Worm (Caenorhabditis elegans): ENCODE measurements around the gene ceh-20.

DNA sequence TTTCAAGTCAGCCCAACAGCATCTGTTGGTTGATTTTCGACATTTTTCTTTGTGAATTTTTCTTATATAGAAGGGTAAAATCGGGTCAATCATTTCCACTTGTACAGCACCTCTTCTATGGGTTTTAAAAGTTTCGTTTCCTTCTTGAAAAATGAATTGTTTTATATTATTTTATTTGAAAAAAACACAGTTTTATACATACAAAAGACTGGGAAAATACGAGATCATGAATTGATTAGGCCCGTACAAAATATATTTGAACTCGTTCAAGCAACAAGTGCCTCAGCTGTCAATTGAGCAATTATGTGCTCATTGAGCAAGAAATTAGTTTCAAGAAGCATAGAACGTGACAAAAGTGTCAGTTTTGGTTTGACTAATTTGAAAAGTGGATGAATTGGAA, 22.5 kb downstream of the ceh-20 start:
- TF ChIP-seq pqm-1 (tag; optimal IDR thresholded peaks at IDR 0.05) (no peak), mdl-1 (tag; optimal IDR thresholded peaks at IDR 0.05) (no peak), zag-1 (tag; optimal IDR thresholded peaks at IDR 0.05) (no peak), nhr-25 (tag; optimal IDR thresholded peaks at IDR 0.05) (no peak), ceh-16 (tag; optimal IDR thresholded peaks at IDR 0.05) (no peak), ztf-11 (tag; optimal IDR thresholded peaks at IDR 0.05) (no peak), skn-1 (tag; optimal IDR thresholded peaks at IDR 0.05) (no peak), nhr-77 (tag; optimal IDR thresholded peaks at IDR 0.05) (no peak), ceh-82 (tag; optimal IDR thresholded peaks at IDR 0.05) (no peak), unc-39 (tag; optimal IDR thresholded peaks at IDR 0.05) (no peak), ama-1 (optimal IDR thresholded peaks at IDR 0.05) (no peak), aly-2 (tag; optimal IDR thresholded peaks at IDR 0.05) (no peak)

Data from whole organism, L3 larva.